Worm (Caenorhabditis elegans) whole organism, L3 larva: ENCODE data around the gene Y62H9A.12.

Experiments
- R02D3.7 ChIP-seq: fragments of 150-350 bp; optimal IDR thresholded peaks from 2 replicates; lab custom pipeline; 2014; ENCODE audit warnings: missing biosample characterization, missing genetic modification characterization
- ZK546.5 ChIP-seq: sonication (generic microtip); optimal IDR thresholded peaks from 2 replicates; lab custom pipeline; 2017; ENCODE audit warnings: missing biosample characterization, missing genetic modification characterization
- aly-2 ChIP-seq: fragments of 150-350 bp; optimal IDR thresholded peaks from 2 replicates; lab custom pipeline; 2014; ENCODE audit warnings: missing biosample characterization, missing genetic modification characterization
- ama-1 ChIP-seq: fragments of 150-350 bp; optimal IDR thresholded peaks from 2 replicates; lab custom pipeline; 2018
- ceh-16 ChIP-seq: sonication (generic microtip); optimal IDR thresholded peaks from 2 replicates; lab custom pipeline; 2017; ENCODE audit warnings: missing biosample characterization, missing genetic modification characterization
- ceh-28 ChIP-seq: fragments of 150-350 bp; optimal IDR thresholded peaks from 2 replicates; lab custom pipeline; 2014; ENCODE audit warnings: missing biosample characterization, missing genetic modification reagents, missing genetic modification characterization
- ceh-82 ChIP-seq: fragments of 150-350 bp; optimal IDR thresholded peaks from 2 replicates; lab custom pipeline; 2014; ENCODE audit warnings: missing biosample characterization, missing genetic modification characterization
- ceh-9 ChIP-seq: sonication (generic microtip); optimal IDR thresholded peaks from 2 replicates; lab custom pipeline; 2018; ENCODE audit warnings: missing biosample characterization, missing genetic modification characterization
- daf-12 ChIP-seq: fragments of 150-350 bp; optimal IDR thresholded peaks from 2 replicates; lab custom pipeline; 2014; ENCODE audit warnings: missing biosample characterization, missing genetic modification reagents, missing genetic modification characterization
- egl-27 ChIP-seq: sonication (generic microtip); optimal IDR thresholded peaks from 4 replicates; lab custom pipeline; 2017; ENCODE audit warnings: missing biosample characterization, missing genetic modification reagents, missing genetic modification characterization
- egl-5 ChIP-seq: fragments of 150-350 bp; optimal IDR thresholded peaks from 2 replicates; lab custom pipeline; 2017; ENCODE audit warnings: missing biosample characterization, missing genetic modification reagents, missing genetic modification characterization, inconsistent platforms
- elt-1 ChIP-seq: fragments of 150-350 bp; optimal IDR thresholded peaks from 2 replicates; lab custom pipeline; 2014; ENCODE audit warnings: missing biosample characterization, missing genetic modification characterization
- elt-2 ChIP-seq: sonication (generic microtip); optimal IDR thresholded peaks from 2 replicates; lab custom pipeline; 2016; ENCODE audit warnings: missing genetic modification reagents, mild to moderate bottlenecking, missing genetic modification characterization, missing compliant biosample characterization
- eor-1 ChIP-seq, 2 experiments: fragments of 150-350 bp; optimal IDR thresholded peaks; 2 replicates each; lab custom pipeline; 2014 to 2018; ENCODE audit warnings: missing biosample characterization in 2 of 2, missing genetic modification characterization in 2 of 2
- fkh-10 ChIP-seq: sonication (generic microtip); optimal IDR thresholded peaks from 2 replicates; lab custom pipeline; 2017; ENCODE audit warnings: missing biosample characterization, missing genetic modification reagents, missing genetic modification characterization
- fkh-2 ChIP-seq: fragments of 150-350 bp; optimal IDR thresholded peaks from 2 replicates; lab custom pipeline; 2014; ENCODE audit warnings: missing biosample characterization, missing genetic modification reagents, missing genetic modification characterization
- fos-1 ChIP-seq: fragments of 150-350 bp; optimal IDR thresholded peaks from 2 replicates; lab custom pipeline; 2014; ENCODE audit warnings: missing biosample characterization, missing genetic modification characterization
- jun-1 ChIP-seq: fragments of 150-350 bp; optimal IDR thresholded peaks from 2 replicates; lab custom pipeline; 2014; ENCODE audit warnings: missing biosample characterization, missing genetic modification reagents, missing genetic modification characterization
- lin-15B ChIP-seq: fragments of 150-350 bp; optimal IDR thresholded peaks from 2 replicates; lab custom pipeline; 2014; ENCODE audit warnings: missing biosample characterization, missing genetic modification characterization
- lin-39 ChIP-seq: fragments of 150-350 bp; optimal IDR thresholded peaks from 2 replicates; lab custom pipeline; 2018; ENCODE audit warnings: missing biosample characterization, missing genetic modification reagents, missing genetic modification characterization
- lsy-12 ChIP-seq: sonication (generic microtip); optimal IDR thresholded peaks from 2 replicates; lab custom pipeline; 2016; ENCODE audit warnings: mild to moderate bottlenecking, missing genetic modification characterization, missing compliant biosample characterization
- mdl-1 ChIP-seq: fragments of 150-350 bp; optimal IDR thresholded peaks from 2 replicates; lab custom pipeline; 2014; ENCODE audit warnings: missing biosample characterization, missing genetic modification characterization
- mml-1 ChIP-seq: fragments of 150-350 bp; sonication (generic microtip); optimal IDR thresholded peaks from 3 replicates; lab custom pipeline; 2014; ENCODE audit warnings: missing biosample characterization, missing genetic modification characterization
- nhr-11 ChIP-seq: fragments of 150-350 bp; optimal IDR thresholded peaks from 2 replicates; lab custom pipeline; 2014; ENCODE audit warnings: missing biosample characterization, missing genetic modification characterization
- nhr-23 ChIP-seq: fragments of 150-350 bp; optimal IDR thresholded peaks from 2 replicates; lab custom pipeline; 2014; ENCODE audit warnings: missing biosample characterization, missing genetic modification reagents, missing genetic modification characterization
- nhr-237 ChIP-seq: fragments of 150-350 bp; optimal IDR thresholded peaks from 2 replicates; lab custom pipeline; 2014; ENCODE audit warnings: missing biosample characterization, missing genetic modification characterization
- nhr-25 ChIP-seq: sonication (generic microtip); optimal IDR thresholded peaks from 2 replicates; lab custom pipeline; 2017; ENCODE audit warnings: missing biosample characterization, missing genetic modification characterization
- nhr-28 ChIP-seq: fragments of 150-350 bp; optimal IDR thresholded peaks from 2 replicates; lab custom pipeline; 2014; ENCODE audit warnings: missing biosample characterization, missing genetic modification characterization
- nhr-43 ChIP-seq: sonication (generic microtip); optimal IDR thresholded peaks from 2 replicates; lab custom pipeline; 2016; ENCODE audit warnings: mild to moderate bottlenecking, missing genetic modification characterization, missing compliant biosample characterization; ENCODE audit not compliant: poor library complexity, severe bottlenecking
- nhr-67 ChIP-seq: fragments of 150-350 bp; optimal IDR thresholded peaks from 2 replicates; lab custom pipeline; 2014; ENCODE audit warnings: missing biosample characterization, missing genetic modification characterization
- nhr-76 ChIP-seq: fragments of 150-350 bp; sonication (generic microtip); optimal IDR thresholded peaks from 5 replicates; lab custom pipeline; 2014; ENCODE audit warnings: missing biosample characterization, missing genetic modification characterization
- nhr-77 ChIP-seq: fragments of 150-350 bp; optimal IDR thresholded peaks from 2 replicates; lab custom pipeline; 2014; ENCODE audit warnings: missing biosample characterization, missing genetic modification characterization
- pha-4 ChIP-seq: fragments of 150-350 bp; optimal IDR thresholded peaks from 2 replicates; lab custom pipeline; 2014; ENCODE audit warnings: missing biosample characterization, missing genetic modification reagents, missing genetic modification characterization
- pqm-1 ChIP-seq: fragments of 150-350 bp; optimal IDR thresholded peaks from 2 replicates; lab custom pipeline; 2017; ENCODE audit warnings: missing biosample characterization, missing genetic modification characterization, inconsistent platforms
- sea-2 ChIP-seq: fragments of 150-350 bp; sonication (generic microtip); optimal IDR thresholded peaks from 4 replicates; lab custom pipeline; 2014; ENCODE audit warnings: missing biosample characterization, missing genetic modification reagents, missing genetic modification characterization
- skn-1 ChIP-seq: fragments of 150-350 bp; optimal IDR thresholded peaks from 2 replicates; lab custom pipeline; 2014; ENCODE audit warnings: missing biosample characterization, missing genetic modification characterization
- snpc-4 ChIP-seq: fragments of 150-350 bp; optimal IDR thresholded peaks from 2 replicates; lab custom pipeline; 2014; ENCODE audit warnings: missing biosample characterization, missing genetic modification characterization
- tbx-2 ChIP-seq: sonication (generic microtip); optimal IDR thresholded peaks from 2 replicates; lab custom pipeline; 2016; ENCODE audit warnings: mild to moderate bottlenecking, missing genetic modification characterization, missing compliant biosample characterization
- unc-39 ChIP-seq: sonication (generic microtip); optimal IDR thresholded peaks from 4 replicates; lab custom pipeline; 2017; ENCODE audit warnings: missing biosample characterization, missing genetic modification characterization
- unc-62 ChIP-seq: fragments of 150-350 bp; sonication (generic microtip); optimal IDR thresholded peaks from 4 replicates; lab custom pipeline; 2014; ENCODE audit warnings: missing biosample characterization, missing genetic modification reagents, missing genetic modification characterization
- ztf-11 ChIP-seq: fragments of 150-350 bp; optimal IDR thresholded peaks from 2 replicates; lab custom pipeline; 2014; ENCODE audit warnings: missing biosample characterization, missing genetic modification characterization
- ztf-4 ChIP-seq: fragments of 150-350 bp; optimal IDR thresholded peaks from 2 replicates; lab custom pipeline; 2014; ENCODE audit warnings: missing biosample characterization, missing genetic modification characterization

Y62H9A.12 gene

ce11 chrX:11937343-11937935, 23.5 kb downstream of the Y62H9A.12 start (continued):
- TF ChIP-seq ztf-11 (tag; lab: Kevin White, UChicago) (peak; percentile 59), aly-2 (tag; lab: Kevin White, UChicago) (peak; percentile 94)

- TF ChIP-seq mml-1 = no peak
- no peak for TF ChIP-seq unc-62 (GFP tag; lab: Kevin White, UChicago)
- TF ChIP-seq ztf-4 = no peak
- TF ChIP-seq ceh-9 (tag; lab: Kevin White, UChicago) = no peak
- no peak for TF ChIP-seq nhr-11 (tag; lab: Kevin White, UChicago)
- TF ChIP-seq ceh-28 = no peak
- no peak for TF ChIP-seq mdl-1 (tag; lab: Kevin White, UChicago)
- no peak for TF ChIP-seq fos-1 (tag; lab: Kevin White, UChicago)
- no peak for TF ChIP-seq pha-4 (tag; lab: Kevin White, UChicago)
- TF ChIP-seq elt-1 (tag; lab: Kevin White, UChicago) = no peak
- no peak for TF ChIP-seq R02D3.7 (tag; lab: Kevin White, UChicago)
- TF ChIP-seq ztf-11 (tag; lab: Kevin White, UChicago) = no peak
- no peak for TF ChIP-seq lin-39 (tag; lab: Kevin White, UChicago)
- TF ChIP-seq nhr-25 = no peak
- TF ChIP-seq skn-1 (tag; lab: Kevin White, UChicago) = no peak
- no peak for TF ChIP-seq daf-12
- TF ChIP-seq nhr-43 (tag; lab: Kevin White, UChicago) = no peak
- no peak for TF ChIP-seq ama-1 (lab: Kevin White, UChicago)
Measured at ce11 chrX:11938826-11939225, 24.9 kb downstream of the Y62H9A.12 start, which contains the start of gene F55G7.5. TSS of gene F55G7.5 (minus strand) at chrX:11938926.

ce11 chrX:11941951-11942350, 28.0 kb downstream of the Y62H9A.12 start, which contains the start of gene F55G7.3:
TSS of gene F55G7.3 (minus strand) at chrX:11942051.
- TF ChIP-seq mdl-1 (tag; lab: Kevin White, UChicago) = no peak
- TF ChIP-seq skn-1 (tag; lab: Kevin White, UChicago) = no peak
- no peak for TF ChIP-seq mml-1
- no peak for TF ChIP-seq lsy-12 (tag; lab: Kevin White, UChicago)
- no peak for TF ChIP-seq unc-39 (tag; lab: Kevin White, UChicago)
- no peak for TF ChIP-seq ZK546.5 (tag; lab: Kevin White, UChicago)
- TF ChIP-seq sea-2 (GFP tag; lab: Kevin White, UChicago) = no peak
- TF ChIP-seq, all 47 proteins: peak for 0

- TF ChIP-seq nhr-23 (tag; lab: Kevin White, UChicago) (peak; percentile 19), ceh-9 (tag; lab: Kevin White, UChicago) (no peak), skn-1 (tag; lab: Kevin White, UChicago) (peak; percentile 38), aly-2 (tag; lab: Kevin White, UChicago) (no peak), mdl-1 (tag; lab: Kevin White, UChicago) (no peak), nhr-28 (no peak), ztf-4 (no peak), nhr-11 (tag; lab: Kevin White, UChicago) (no peak), ceh-16 (tag; lab: Kevin White, UChicago) (no peak), nhr-25 (peak; percentile 62), pha-4 (tag; lab: Kevin White, UChicago) (peak; percentile 68), elt-2 (tag; lab: Kevin White, UChicago) (peak; percentile 27), egl-5 (tag; lab: Kevin White, UChicago) (peak; percentile 53), egl-27 (tag; lab: Kevin White, UChicago) (no peak), jun-1 (no peak), eor-1 (tag; optimal IDR thresholded peaks at IDR 0.05; lab: Kevin White, UChicago) (no peak), R02D3.7 (tag; lab: Kevin White, UChicago) (no peak), nhr-76 (no peak), fos-1 (tag; lab: Kevin White, UChicago) (no peak), lin-39 (tag; lab: Kevin White, UChicago) (peak; percentile 42), fkh-10 (no peak), fkh-2 (tag; lab: Kevin White, UChicago) (no peak), nhr-67 (tag; lab: Kevin White, UChicago) (no peak), pqm-1 (tag; lab: Kevin White, UChicago) (peak; percentile 16), ztf-11 (tag; lab: Kevin White, UChicago) (no peak), ZK546.5 (tag; lab: Kevin White, UChicago) (no peak), lin-15B (tag; lab: Kevin White, UChicago) (peak; percentile 17), nhr-237 (no peak), sea-2 (GFP tag; lab: Kevin White, UChicago) (no peak), nhr-43 (tag; lab: Kevin White, UChicago) (peak; percentile 34), lsy-12 (tag; lab: Kevin White, UChicago) (no peak), ceh-82 (tag; lab: Kevin White, UChicago) (no peak), mml-1 (no peak), nhr-77 (tag; lab: Kevin White, UChicago) (no peak), tbx-2 (tag; lab: Kevin White, UChicago) (no peak), ceh-28 (peak; percentile 80), daf-12 (no peak), snpc-4 (peak; percentile 27), elt-1 (tag; lab: Kevin White, UChicago) (no peak)
Measured at ce11 chrX:11946788-11947463, 33.0 kb downstream of the Y62H9A.12 start, which contains the start of gene nfya-1. TSS of gene nfya-1 (minus strand) at chrX:11946838.
